Worm (Caenorhabditis elegans): ENCODE measurements around the gene irld-12.

- no peak for TF ChIP-seq elt-2 (tag; optimal IDR thresholded peaks at IDR 0.05)
- no peak for TF ChIP-seq snpc-4 (tag; optimal IDR thresholded peaks at IDR 0.05)
- TF ChIP-seq lin-13 (GFP tag; optimal IDR thresholded peaks at IDR 0.05), result no peak
- TF ChIP-seq aly-2 (tag; optimal IDR thresholded peaks at IDR 0.05), result no peak
- TF ChIP-seq unc-62 (GFP tag; optimal IDR thresholded peaks at IDR 0.05), result no peak
- TF ChIP-seq lsy-2 (tag; optimal IDR thresholded peaks at IDR 0.05), result no peak
- TF ChIP-seq zag-1 (tag; optimal IDR thresholded peaks at IDR 0.05), result no peak
- no peak for TF ChIP-seq sox-4 (tag; optimal IDR thresholded peaks at IDR 0.05)
- no peak for TF ChIP-seq fkh-10 (GFP tag; optimal IDR thresholded peaks at IDR 0.05)
Measured at ce11 chrV:3044837-3045236, 23.6 kb upstream of the irld-12 start, which contains the start of gene F59D6.1.
